Worm (Caenorhabditis elegans) whole organism, early embryonic: ENCODE data around the gene Y116A8A.6.
"Not testable (repeated sequence)": the region's sequence is repeated elsewhere in the genome, so short reads cannot be mapped to it uniquely, and the experiment has no call there.

Experiments used
- B0310.2 ChIP-seq: sonication (generic microtip); optimal IDR thresholded peaks from 2 replicates; lab custom pipeline; 2016; ENCODE audit warnings: mild to moderate bottlenecking, missing genetic modification characterization, missing compliant biosample characterization
- F13C5.2 ChIP-seq: sonication (generic microtip); optimal IDR thresholded peaks from 2 replicates; lab custom pipeline; 2017; ENCODE audit warnings: mild to moderate bottlenecking, missing genetic modification characterization, inconsistent platforms, missing compliant biosample characterization
- aly-1 ChIP-seq: sonication (generic microtip); optimal IDR thresholded peaks from 2 replicates; lab custom pipeline; 2016; ENCODE audit warnings: missing genetic modification characterization, missing compliant biosample characterization
- ama-1 ChIP-seq: fragments of 150-350 bp; optimal IDR thresholded peaks from 2 replicates; lab custom pipeline; 2014
- ceh-13 ChIP-seq: fragments of 200-800 bp; sonication (Bioruptor generic); optimal IDR thresholded peaks from 2 replicates; lab custom pipeline; 2018; ENCODE audit warnings: mild to moderate bottlenecking, missing genetic modification characterization, missing compliant biosample characterization
- ceh-36 ChIP-seq: sonication (generic microtip); optimal IDR thresholded peaks from 2 replicates; lab custom pipeline; 2016; ENCODE audit warnings: missing genetic modification characterization, inconsistent platforms, missing compliant biosample characterization
- ets-7 ChIP-seq: sonication (generic microtip); optimal IDR thresholded peaks from 2 replicates; lab custom pipeline; 2016; ENCODE audit warnings: missing genotype, missing genetic modification characterization, missing compliant biosample characterization
- flt-1 ChIP-seq: fragments of 200-800 bp; sonication (Bioruptor generic); IDR thresholded peaks from 2 replicates; pipeline ENCODE4 v1.3.6; 2022; ENCODE audit warnings: missing genetic modification characterization, missing compliant biosample characterization
- hmbx-1 ChIP-seq: sonication (generic microtip); optimal IDR thresholded peaks from 2 replicates; lab custom pipeline; 2016; ENCODE audit warnings: mild to moderate bottlenecking, missing genetic modification characterization, missing compliant biosample characterization
- hmg-4 ChIP-seq: fragments of 200-800 bp; sonication (Bioruptor generic); optimal IDR thresholded peaks from 2 replicates; lab custom pipeline; 2018; ENCODE audit warnings: mild to moderate bottlenecking, missing genetic modification characterization, missing compliant biosample characterization
- hnd-1 ChIP-seq: sonication (generic microtip); optimal IDR thresholded peaks from 2 replicates; lab custom pipeline; 2016; ENCODE audit warnings: missing genetic modification characterization, missing compliant biosample characterization
- pes-1 ChIP-seq: fragments of 200-800 bp; sonication (Bioruptor generic); IDR thresholded peaks from 2 replicates; pipeline ENCODE4 v1.3.6; 2022; ENCODE audit warnings: missing genetic modification reagents, missing genetic modification characterization, missing compliant biosample characterization
- scrt-1 ChIP-seq: fragments of 200-800 bp; sonication (Bioruptor generic); IDR thresholded peaks from 2 replicates; pipeline ENCODE4 v1.3.6; 2022; ENCODE audit warnings: missing genetic modification characterization, missing compliant biosample characterization
- sea-1 ChIP-seq: fragments of 200-800 bp; sonication (Bioruptor generic); conservative IDR thresholded peaks from 2 replicates; pipeline ENCODE4 v1.3.6; 2022; ENCODE audit warnings: missing genetic modification characterization, missing compliant biosample characterization
- tbx-11 ChIP-seq: fragments of 200-800 bp; sonication (Bioruptor generic); IDR thresholded peaks from 2 replicates; pipeline ENCODE4 v1.3.6; 2022; ENCODE audit warnings: missing genetic modification characterization, missing compliant biosample characterization
- tbx-37 ChIP-seq: fragments of 200-800 bp; sonication (Bioruptor generic); conservative IDR thresholded peaks from 2 replicates; pipeline ENCODE4 v1.3.6; 2022; ENCODE audit warnings: missing genetic modification reagents, missing genetic modification characterization, missing compliant biosample characterization
- tra-4 ChIP-seq: sonication (generic microtip); optimal IDR thresholded peaks from 2 replicates; lab custom pipeline; 2017; ENCODE audit warnings: missing genetic modification characterization, missing compliant biosample characterization

Gene Y116A8A.6

ce11 chrIV:16860702-16861101, 32.1 kb upstream of the Y116A8A.6 start:
- TF ChIP-seq flt-1 (GFP tag; lab: Robert Waterston, UW) (no peak), tbx-11 (GFP tag; lab: Robert Waterston, UW) (no peak), tbx-37 (GFP tag; lab: Robert Waterston, UW) (no peak), ceh-36 (tag; lab: Kevin White, UChicago) (no peak), ama-1 (lab: Kevin White, UChicago) (no peak), ceh-13 (GFP tag; lab: Kevin White, UChicago) (no peak), B0310.2 (tag; lab: Kevin White, UChicago) (no peak), F13C5.2 (tag; lab: Kevin White, UChicago) (no peak), tra-4 (tag; lab: Kevin White, UChicago) (no peak), aly-1 (tag; lab: Kevin White, UChicago) (no peak)

ce11 chrIV:16854790-16855189, 26.2 kb upstream of the Y116A8A.6 start, which contains the start of gene map-2:
TSS of gene map-2 (minus strand) at chrIV:16854890.
- TF ChIP-seq ceh-13 (GFP tag; lab: Kevin White, UChicago) (no peak), hmbx-1 (tag; lab: Kevin White, UChicago) (no peak), pes-1 (GFP tag; lab: Robert Waterston, UW) (no peak), tra-4 (tag; lab: Kevin White, UChicago) (no peak), flt-1 (GFP tag; lab: Robert Waterston, UW) (no peak), ceh-36 (tag; lab: Kevin White, UChicago) (no peak), ets-7 (tag; lab: Kevin White, UChicago) (no peak), scrt-1 (GFP tag; lab: Robert Waterston, UW) (no peak), hnd-1 (tag; lab: Kevin White, UChicago) (no peak), sea-1 (GFP tag; lab: Robert Waterston, UW) (no peak)

ce11 chrIV:16845376-16845775, 16.8 kb upstream of the Y116A8A.6 start:
- TF ChIP-seq scrt-1 (GFP tag; lab: Robert Waterston, UW) = 0 out of 2 replicates have a peak, but pooled peaks have one; percentile 39

ce11 chrIV:16842873-16843272, 14.3 kb upstream of the Y116A8A.6 start, which contains the start of gene Y116A8A.150:
TSS of gene Y116A8A.150 (minus strand) at chrIV:16842973.
- TF ChIP-seq ceh-13 (GFP tag; lab: Kevin White, UChicago); tra-4 (tag; lab: Kevin White, UChicago); ceh-36 (tag; lab: Kevin White, UChicago): not testable (repeated sequence)

- TF ChIP-seq flt-1 (GFP tag; lab: Robert Waterston, UW) (no peak), hmbx-1 (tag; lab: Kevin White, UChicago) (no peak), B0310.2 (tag; lab: Kevin White, UChicago) (no peak), tbx-37 (GFP tag; lab: Robert Waterston, UW) (no peak), ets-7 (tag; lab: Kevin White, UChicago) (no peak), ceh-13 (GFP tag; lab: Kevin White, UChicago) (no peak), hnd-1 (tag; lab: Kevin White, UChicago) (no peak), tbx-11 (GFP tag; lab: Robert Waterston, UW) (no peak), ceh-36 (tag; lab: Kevin White, UChicago) (no peak), aly-1 (tag; lab: Kevin White, UChicago) (no peak), scrt-1 (GFP tag; lab: Robert Waterston, UW) (no peak), ama-1 (lab: Kevin White, UChicago) (no peak), tra-4 (tag; lab: Kevin White, UChicago) (no peak), sea-1 (GFP tag; lab: Robert Waterston, UW) (no peak), pes-1 (GFP tag; lab: Robert Waterston, UW) (no peak)
Measured at ce11 chrIV:16831366-16831765, 2.8 kb upstream of the Y116A8A.6 start, which contains the start of gene clec-194. TSS of gene clec-194 (plus strand) at chrIV:16831666.

- TF ChIP-seq scrt-1 (GFP tag; lab: Robert Waterston, UW) = no peak
- TF ChIP-seq flt-1 (GFP tag; lab: Robert Waterston, UW) = no peak
- no peak for TF ChIP-seq ceh-13 (GFP tag; lab: Kevin White, UChicago)
- no peak for TF ChIP-seq B0310.2 (tag; lab: Kevin White, UChicago)
- TF ChIP-seq sea-1 (GFP tag; lab: Robert Waterston, UW) = no peak
- TF ChIP-seq ceh-36 (tag; lab: Kevin White, UChicago) = no peak
Measured at ce11 chrIV:16829896-16830295, 1.3 kb upstream of the Y116A8A.6 start, which contains the start of gene Y116A8A.7. TSS of gene Y116A8A.7 (plus strand) at chrIV:16830196.

- TF ChIP-seq sea-1 (GFP tag; lab: Robert Waterston, UW) (no peak), scrt-1 (GFP tag; lab: Robert Waterston, UW) (no peak), ama-1 (lab: Kevin White, UChicago) (no peak), hmg-4 (GFP tag; lab: Kevin White, UChicago) (no peak), ceh-13 (GFP tag; lab: Kevin White, UChicago) (no peak), ets-7 (tag; lab: Kevin White, UChicago) (no peak), pes-1 (GFP tag; lab: Robert Waterston, UW) (no peak), flt-1 (GFP tag; lab: Robert Waterston, UW) (no peak), tbx-37 (GFP tag; lab: Robert Waterston, UW) (no peak)
Measured at ce11 chrIV:16822529-16822928, 6.1 kb downstream of the Y116A8A.6 start, which contains the start of gene Y116A8A.4. TSS of gene Y116A8A.4 (plus strand) at chrIV:16822829.

ce11 chrIV:16813825-16814224, 14.8 kb downstream of the Y116A8A.6 start, which contains the start of gene Y116A8A.2:
TSS of gene Y116A8A.2 (minus strand) at chrIV:16813925.
- no peak for TF ChIP-seq hmg-4 (GFP tag; lab: Kevin White, UChicago)
